Worm (Caenorhabditis elegans): ENCODE measurements around the gene F08D12.12.

DNA sequence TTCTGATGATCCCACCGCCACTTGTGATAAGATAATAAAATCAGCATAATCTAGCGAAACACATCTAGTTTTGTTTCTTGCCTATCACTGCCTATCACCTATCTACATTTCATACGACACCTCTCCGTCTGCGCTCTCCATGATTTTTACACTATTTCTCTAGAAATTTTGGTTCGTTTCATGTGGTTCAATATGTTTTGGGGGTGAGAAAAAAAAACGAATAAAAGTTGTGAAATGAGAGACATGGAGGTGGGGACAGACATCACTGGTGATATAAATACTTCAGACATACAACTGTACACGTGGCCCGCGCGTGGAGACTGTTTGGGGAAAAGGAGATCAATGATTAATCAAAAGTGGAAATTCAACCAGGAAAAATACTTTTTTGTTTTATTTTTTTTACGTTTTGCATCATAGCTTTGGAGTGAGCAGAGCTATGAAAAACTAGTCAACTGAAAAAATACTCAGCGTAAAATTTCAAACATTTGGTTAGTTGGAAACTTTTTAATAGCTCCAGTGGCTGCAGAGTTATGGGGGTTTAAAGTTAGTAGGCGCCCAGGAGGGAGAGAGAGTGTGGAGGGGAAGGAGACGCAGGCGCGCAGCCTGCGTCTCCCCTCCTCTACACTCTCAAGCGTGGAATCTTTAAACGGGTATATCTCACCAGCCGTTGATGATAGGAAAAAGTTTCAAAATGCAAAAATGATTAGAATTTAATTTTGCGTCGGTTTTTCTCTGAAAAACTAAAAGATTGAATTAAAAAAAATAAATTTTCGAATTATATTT is 16.1 kb upstream of the F08D12.12 start:
- no peak for TF ChIP-seq ama-1 (optimal IDR thresholded peaks at IDR 0.05)
- no peak for TF ChIP-seq hnd-1 (tag; optimal IDR thresholded peaks at IDR 0.05)
- no peak for TF ChIP-seq tbx-37 (GFP tag; conservative IDR thresholded peaks at IDR 0.05)
- no peak for TF ChIP-seq hmg-4 (GFP tag; optimal IDR thresholded peaks at IDR 0.05)
- TF ChIP-seq hmbx-1 (tag; optimal IDR thresholded peaks at IDR 0.05) = no peak
- no peak for TF ChIP-seq flt-1 (GFP tag; IDR thresholded peaks at IDR 0.05)
- no peak for TF ChIP-seq scrt-1 (GFP tag; IDR thresholded peaks at IDR 0.05)
- no peak for TF ChIP-seq F13C5.2 (tag; optimal IDR thresholded peaks at IDR 0.05)

All from whole organism, early embryonic.